Fruit fly (Drosophila melanogaster) whole organism, embryonic: ENCODE measurements around the gene CG7714.

ENCODE experiments used
- Abd-B ChIP-seq: fragments of 200-800 bp; sonication (Bioruptor generic); optimal IDR thresholded peaks from 2 replicates; lab custom pipeline; 2018; ENCODE audit warnings: missing biosample characterization, mild to moderate bottlenecking, missing genetic modification characterization, moderate library complexity
- Antp ChIP-seq: fragments of 200-800 bp; sonication (Bioruptor generic); optimal IDR thresholded peaks from 3 replicates; lab custom pipeline; 2016; ENCODE audit warnings: missing biosample characterization, missing genetic modification characterization
- Atf3 ChIP-seq: fragments of 200-800 bp; sonication (Bioruptor generic); optimal IDR thresholded peaks from 3 replicates; lab custom pipeline; 2016; ENCODE audit warnings: missing biosample characterization, missing genetic modification characterization
- BEAF-32 ChIP-seq: fragments of 200-800 bp; sonication (Bioruptor generic); optimal IDR thresholded peaks from 3 replicates; lab custom pipeline; 2017; ENCODE audit warnings: missing biosample characterization, missing genetic modification characterization, mild to moderate bottlenecking, moderate library complexity, missing genetic modification reagents
- Bgb ChIP-seq: fragments of 200-800 bp; sonication (Bioruptor generic); IDR thresholded peaks from 2 replicates; pipeline ENCODE4 v1.3.6; 2022; ENCODE audit warnings: missing biosample characterization, missing genetic modification characterization; ENCODE audit not compliant: partially characterized antibody
- CG10431 ChIP-seq: fragments of 200-800 bp; sonication (Bioruptor generic); optimal IDR thresholded peaks from 3 replicates; lab custom pipeline; 2018; ENCODE audit warnings: missing biosample characterization, mild to moderate bottlenecking, missing genetic modification characterization
- CG11456 ChIP-seq: fragments of 200-800 bp; sonication (Bioruptor generic); IDR thresholded peaks from 3 replicates; pipeline ENCODE4 v1.3.6; 2022; ENCODE audit warnings: missing biosample characterization, missing genetic modification characterization
- CG12744 ChIP-seq: fragments of 200-800 bp; sonication (Bioruptor generic); optimal IDR thresholded peaks from 2 replicates; lab custom pipeline; 2016; ENCODE audit warnings: missing biosample characterization, missing genetic modification characterization
- CG13624 ChIP-seq: fragments of 200-800 bp; sonication (Bioruptor generic); optimal IDR thresholded peaks from 2 replicates; lab custom pipeline; 2016; ENCODE audit warnings: missing biosample characterization, missing genetic modification characterization
- CG2129 ChIP-seq: fragments of 200-800 bp; sonication (Bioruptor generic); IDR thresholded peaks from 2 replicates; pipeline ENCODE4 v1.3.6; 2022; ENCODE audit warnings: missing biosample characterization, missing genetic modification characterization; ENCODE audit not compliant: partially characterized antibody
- CG34422 ChIP-seq: fragments of 200-800 bp; sonication (Bioruptor generic); IDR thresholded peaks from 3 replicates; pipeline ENCODE4 v1.3.6; 2022; ENCODE audit warnings: missing biosample characterization, missing genetic modification characterization
- CG3995 ChIP-seq: fragments of 200-800 bp; sonication (Bioruptor generic); optimal IDR thresholded peaks from 3 replicates; lab custom pipeline; 2016; ENCODE audit warnings: missing biosample characterization, missing genetic modification characterization
- CG4404 ChIP-seq: fragments of 200-800 bp; sonication (Bioruptor generic); IDR thresholded peaks from 2 replicates; pipeline ENCODE4 v1.3.6; 2022; ENCODE audit warnings: missing biosample characterization, missing genetic modification characterization
- CG6654 ChIP-seq: fragments of 200-800 bp; sonication (Bioruptor generic); optimal IDR thresholded peaks from 2 replicates; lab custom pipeline; 2017; ENCODE audit warnings: missing biosample characterization, mild to moderate bottlenecking, missing genetic modification characterization
- CG9932 ChIP-seq: fragments of 200-800 bp; sonication (Bioruptor generic); IDR thresholded peaks from 2 replicates; pipeline ENCODE4 v1.3.6; 2022; ENCODE audit warnings: missing biosample characterization, missing genetic modification characterization
- ERR ChIP-seq: fragments of 200-800 bp; sonication (Bioruptor generic); optimal IDR thresholded peaks from 2 replicates; lab custom pipeline; 2016; ENCODE audit warnings: missing biosample characterization, missing genetic modification characterization
- GATAe ChIP-seq: fragments of 200-800 bp; sonication (Bioruptor generic); conservative IDR thresholded peaks from 2 replicates; pipeline ENCODE4 v1.3.6; 2022; ENCODE audit warnings: missing biosample characterization, missing genetic modification characterization
- H15 ChIP-seq: fragments of 200-800 bp; sonication (Bioruptor generic); IDR thresholded peaks from 3 replicates; pipeline ENCODE4 v1.3.6; 2022; ENCODE audit warnings: missing biosample characterization, missing genetic modification characterization
- Med ChIP-seq: fragments of 200-800 bp; sonication (Bioruptor generic); peaks from one replicate; lab custom pipeline; 2016; ENCODE audit warnings: missing biosample characterization, missing genetic modification characterization, mild to moderate bottlenecking, inconsistent platforms, moderate library complexity
- Meics ChIP-seq: fragments of 200-800 bp; sonication (Bioruptor generic); optimal IDR thresholded peaks from 2 replicates; lab custom pipeline; 2017; ENCODE audit warnings: missing biosample characterization, mild to moderate bottlenecking, missing genetic modification characterization
- Opbp ChIP-seq: fragments of 200-800 bp; sonication (Bioruptor generic); IDR thresholded peaks from 3 replicates; pipeline ENCODE4 v1.3.6; 2022; ENCODE audit warnings: missing biosample characterization, missing genetic modification characterization; ENCODE audit not compliant: partially characterized antibody
- Scr ChIP-seq: fragments of 200-800 bp; sonication (Bioruptor generic); IDR thresholded peaks from 2 replicates; pipeline ENCODE4 v1.3.6; 2022; ENCODE audit warnings: missing biosample characterization, missing genetic modification characterization; ENCODE audit not compliant: partially characterized antibody
- Sry-β ChIP-seq: fragments of 200-800 bp; sonication (Bioruptor generic); optimal IDR thresholded peaks from 2 replicates; lab custom pipeline; 2018; ENCODE audit warnings: missing biosample characterization, mild to moderate bottlenecking, missing genetic modification characterization, moderate library complexity
- ewg ChIP-seq: fragments of 200-800 bp; sonication (Bioruptor generic); optimal IDR thresholded peaks from 3 replicates; lab custom pipeline; 2017; ENCODE audit warnings: mild to moderate bottlenecking, missing biosample characterization, missing genetic modification reagents, missing genetic modification characterization
- ftz-f1 ChIP-seq: fragments of 200-800 bp; sonication (Bioruptor generic); optimal IDR thresholded peaks from 2 replicates; lab custom pipeline; 2016; ENCODE audit warnings: missing biosample characterization, missing genetic modification characterization
- gcm ChIP-seq: fragments of 200-800 bp; sonication (Bioruptor generic); optimal IDR thresholded peaks from 2 replicates; lab custom pipeline; 2019; ENCODE audit warnings: missing biosample characterization, mild to moderate bottlenecking, missing genetic modification characterization, moderate library complexity
- gfzf ChIP-seq: fragments of 200-800 bp; sonication (Bioruptor generic); optimal IDR thresholded peaks from 2 replicates; lab custom pipeline; 2016; ENCODE audit warnings: missing biosample characterization, mild to moderate bottlenecking, missing genetic modification characterization, moderate library complexity
- grn ChIP-seq: fragments of 200-800 bp; sonication (Bioruptor generic); optimal IDR thresholded peaks from 3 replicates; lab custom pipeline; 2017; ENCODE audit warnings: missing biosample characterization, missing genetic modification characterization
- insv ChIP-seq, 2 experiments: fragments of 200-800 bp; sonication (Bioruptor generic); optimal IDR thresholded peaks; 3 replicates each; lab custom pipeline; 2016 to 2018; ENCODE audit warnings: missing biosample characterization in 2 of 2, missing genetic modification characterization in 2 of 2
- inv ChIP-seq: fragments of 200-800 bp; sonication (Bioruptor generic); IDR thresholded peaks from 2 replicates; pipeline ENCODE4 v1.3.6; 2022; ENCODE audit warnings: missing biosample characterization, missing genetic modification characterization; ENCODE audit not compliant: partially characterized antibody
- mirr ChIP-seq: fragments of 200-800 bp; sonication (Bioruptor generic); optimal IDR thresholded peaks from 3 replicates; lab custom pipeline; 2018; ENCODE audit warnings: missing biosample characterization, mild to moderate bottlenecking, missing genetic modification characterization
- mld ChIP-seq: fragments of 200-800 bp; sonication (Bioruptor generic); IDR thresholded peaks from 3 replicates; pipeline ENCODE4 v1.3.6; 2022; ENCODE audit warnings: missing biosample characterization, missing genetic modification characterization; ENCODE audit not compliant: partially characterized antibody
- prd ChIP-seq, 3 experiments: fragments of >200 bp in 2 of 3; fragments of 200-800 bp in 1 of 3; sonication (Bioruptor generic) in 1 of 3; optimal IDR thresholded peaks in 2 of 3; IDR thresholded peaks in 1 of 3; 2 replicates in 2 of 3; 3 replicates in 1 of 3; pipeline versions ENCODE4 v1.3.6 to Lab custom; 2017 to 2022; ENCODE audit warnings: missing biosample characterization in 1 of 3, missing genetic modification characterization in 1 of 3
- run ChIP-seq: fragments of 200-800 bp; sonication (Bioruptor generic); optimal IDR thresholded peaks from 3 replicates; lab custom pipeline; 2018; ENCODE audit warnings: missing biosample characterization, mild to moderate bottlenecking, missing genetic modification characterization
- slbo ChIP-seq: fragments of 200-800 bp; sonication (Bioruptor generic); IDR thresholded peaks from 2 replicates; pipeline ENCODE4 v1.3.6; 2022; ENCODE audit warnings: missing biosample characterization, missing genetic modification characterization
- sug ChIP-seq: fragments of 200-800 bp; optimal IDR thresholded peaks from 2 replicates; lab custom pipeline; 2019; ENCODE audit warnings: missing biosample characterization, mild to moderate bottlenecking, missing genetic modification characterization, moderate library complexity
- trem ChIP-seq: fragments of 200-800 bp; optimal IDR thresholded peaks from 3 replicates; lab custom pipeline; 2019; ENCODE audit warnings: missing biosample characterization, mild to moderate bottlenecking, missing genetic modification characterization, moderate library complexity

The CG7714 gene

DNA sequence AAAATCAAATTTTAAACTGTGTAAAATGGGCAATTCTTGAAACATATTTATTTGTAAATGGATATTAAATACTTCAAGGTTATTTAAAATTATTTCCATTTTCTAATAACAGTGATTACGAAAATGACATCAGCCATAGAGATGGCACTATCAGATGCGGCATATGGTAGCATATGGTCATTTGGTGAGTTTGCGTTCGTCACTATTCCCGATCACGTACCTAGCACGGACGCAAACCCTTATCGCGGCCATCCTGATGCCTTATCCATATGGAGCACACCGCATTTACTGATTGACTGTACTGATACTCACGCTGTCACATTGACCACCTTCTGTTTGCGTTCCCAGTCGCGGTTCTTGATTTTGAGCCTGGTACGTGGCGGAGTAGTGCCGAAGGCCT, 11.9 kb upstream of the CG7714 start (continued):
- TF ChIP-seq Atf3 (GFP tag; lab: Kevin White, UChicago) (peak; percentile 24), Bgb (GFP tag; lab: Robert Waterston, UW) (peak; percentile 37; the same call in 1 of the 2 replicates), Meics (GFP tag; lab: Kevin White, UChicago) (peak; percentile 97), prd (optimal IDR thresholded peaks at IDR 0.05; lab: Kevin White, UChicago) (no peak), prd (GFP tag; IDR thresholded peaks at IDR 0.05; lab: Robert Waterston, UW) (peak; percentile 51; the same call in 2 of the 3 replicates), Antp (peak; percentile 13), CG4404 (GFP tag; lab: Robert Waterston, UW) (peak; percentile 28; the same call in 1 of the 2 replicates), CG34422 (no peak), CG13624 (peak; percentile 6), ERR (GFP tag; lab: Kevin White, UChicago) (no peak), H15 (GFP tag; lab: Robert Waterston, UW) (peak; percentile 34; the same call in 1 of the 3 replicates), CG6654 (GFP tag; lab: Kevin White, UChicago) (no peak), grn (GFP tag; lab: Kevin White, UChicago) (peak; percentile 32), mld (GFP tag; lab: Robert Waterston, UW) (no peak), ewg (GFP tag; lab: Kevin White, UChicago) (no peak), CG12744 (GFP tag; lab: Kevin White, UChicago) (no peak), CG10431 (GFP tag; lab: Kevin White, UChicago) (no peak), CG9932 (peak; percentile 34; the same call in 1 of the 2 replicates), slbo (GFP tag; lab: Robert Waterston, UW) (peak; percentile 41; the same call in 1 of the 2 replicates), Scr (GFP tag; lab: Robert Waterston, UW) (peak; percentile 52), gfzf (peak; percentile 20), gcm (GFP tag; lab: Kevin White, UChicago) (no peak), Med (GFP tag; lab: Kevin White, UChicago) (peak; percentile 58), Abd-B (GFP tag; lab: Kevin White, UChicago) (peak; percentile 1), inv (GFP tag; lab: Robert Waterston, UW) (peak; percentile 19; the same call in 1 of the 2 replicates), CG2129 (GFP tag; lab: Robert Waterston, UW) (0 out of 2 replicates have a peak, but pooled peaks have one; percentile 28), CG11456 (GFP tag; lab: Robert Waterston, UW) (peak; percentile 53; the same call in 1 of the 3 replicates), GATAe (no peak), trem (tag; lab: Kevin White, UChicago) (peak; percentile 39), CG3995 (GFP tag; lab: Kevin White, UChicago) (peak; percentile 21), BEAF-32 (GFP tag; lab: Kevin White, UChicago) (peak; percentile 57)

DNA sequence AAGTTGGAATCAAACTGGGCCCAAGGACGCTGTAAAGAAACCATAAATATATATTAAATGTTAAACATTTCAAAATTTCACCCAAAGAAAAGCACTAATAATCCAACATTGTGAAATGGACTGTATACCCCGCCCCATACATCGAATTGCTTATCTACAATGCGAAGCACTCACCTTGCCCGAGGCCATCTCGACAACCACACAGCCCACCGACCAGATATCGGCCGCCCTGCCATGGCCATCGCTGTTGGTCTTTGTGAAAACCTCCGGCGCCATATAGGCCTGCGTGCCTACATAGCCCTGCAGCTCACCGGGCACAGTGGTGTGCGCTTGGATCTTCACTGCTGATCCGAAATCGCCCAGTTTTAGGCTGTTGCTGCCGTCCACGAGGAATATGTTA, 7.3 kb upstream of the CG7714 start:
- TF ChIP-seq Opbp (GFP tag; lab: Robert Waterston, UW) (0 out of 3 replicates have a peak, but pooled peaks have one; percentile 12), mirr (GFP tag; lab: Kevin White, UChicago) (peak; percentile 38), insv (GFP tag; optimal IDR thresholded peaks at IDR 0.05; lab: Kevin White, UChicago) (no peak), ftz-f1 (peak; percentile 74), Sry-β (GFP tag; lab: Kevin White, UChicago) (no peak), Med (GFP tag; lab: Kevin White, UChicago) (peak; percentile 42), sug (tag; lab: Kevin White, UChicago) (peak; percentile 63), run (no peak)
- TF ChIP-seq, all 482 proteins: peak for 5
